Fruit fly (Drosophila melanogaster) whole organism, wandering third instar larva: ENCODE results near the gene CG33177.
A peak's percentile ranks its signal among the peaks of the same experiment; 100 is the strongest.

ENCODE experiments used
- Abd-B ChIP-seq: fragments of >200 bp; optimal IDR thresholded peaks from 2 replicates; lab custom pipeline; 2017; ENCODE audit warnings: missing biosample characterization, missing genetic modification characterization
- CG9705 ChIP-seq: fragments of 200-800 bp; sonication (Bioruptor generic); optimal IDR thresholded peaks from 2 replicates; lab custom pipeline; 2018; ENCODE audit warnings: missing biosample characterization, mild to moderate bottlenecking, missing genetic modification characterization
- CrebA ChIP-seq: fragments of 200-800 bp; sonication (Bioruptor generic); optimal IDR thresholded peaks from 2 replicates; lab custom pipeline; 2016; ENCODE audit warnings: missing biosample characterization, mild to moderate bottlenecking, missing genetic modification characterization, borderline replicate concordance
- Dfd ChIP-seq: fragments of >200 bp; optimal IDR thresholded peaks from 2 replicates; lab custom pipeline; 2017; ENCODE audit warnings: missing biosample characterization, missing genetic modification characterization
- Dif ChIP-seq: fragments of 200-275, 200-300 bp; sonication (Bioruptor generic); optimal IDR thresholded peaks from 2 replicates; lab custom pipeline; 2018; ENCODE audit warnings: missing biosample characterization, missing genetic modification characterization; ENCODE audit not compliant: partially characterized antibody
- GATAd ChIP-seq: sonication (Bioruptor generic); optimal IDR thresholded peaks from 2 replicates; lab custom pipeline; 2016; ENCODE audit warnings: missing biosample characterization, missing genetic modification characterization
- HLH106 ChIP-seq: fragments of 200-800 bp; optimal IDR thresholded peaks from 3 replicates; lab custom pipeline; 2019; ENCODE audit warnings: missing biosample characterization, mild to moderate bottlenecking, missing genetic modification characterization, moderate library complexity
- Hnf4 ChIP-seq: fragments of 200-800 bp; sonication (Bioruptor generic); optimal IDR thresholded peaks from 2 replicates; lab custom pipeline; 2016; ENCODE audit warnings: missing biosample characterization, mild to moderate bottlenecking, missing genetic modification characterization
- Hr83 ChIP-seq: fragments of 200-300 bp; sonication (Bioruptor generic); optimal IDR thresholded peaks from 2 replicates; lab custom pipeline; 2016; ENCODE audit warnings: missing biosample characterization, mild to moderate bottlenecking, missing genetic modification characterization, moderate library complexity; ENCODE audit not compliant: poor library complexity, severe bottlenecking
- Jra ChIP-seq: sonication (Bioruptor generic); optimal IDR thresholded peaks from 2 replicates; lab custom pipeline; 2016; ENCODE audit warnings: missing biosample characterization, missing genetic modification characterization
- Mio ChIP-seq: sonication (Bioruptor generic); optimal IDR thresholded peaks from 2 replicates; lab custom pipeline; 2016; ENCODE audit warnings: missing biosample characterization, missing genetic modification characterization
- Myc ChIP-seq: fragments of >200 bp; optimal IDR thresholded peaks from 2 replicates; lab custom pipeline; 2017
- N ChIP-seq: fragments of >200 bp; optimal IDR thresholded peaks from 2 replicates; lab custom pipeline; 2018; ENCODE audit warnings: missing biosample characterization, missing external identifiers, missing genetic modification characterization
- OdsH ChIP-seq: fragments of 200-800 bp; sonication (Bioruptor generic); optimal IDR thresholded peaks from 2 replicates; lab custom pipeline; 2016; ENCODE audit warnings: missing biosample characterization, mild to moderate bottlenecking, missing genetic modification characterization
- Rel ChIP-seq, 2 experiments: fragments of 200-800 bp; sonication (Bioruptor generic) in 1 of 2; optimal IDR thresholded peaks; 2 replicates in 1 of 2; 3 replicates in 1 of 2; lab custom pipeline; 2016 to 2019; ENCODE audit warnings: mild to moderate bottlenecking in 2 of 2, missing biosample characterization in 2 of 2, missing genetic modification characterization in 2 of 2, moderate library complexity in 1 of 2
- Sp1 ChIP-seq: fragments of 200-800 bp; sonication (Bioruptor generic); optimal IDR thresholded peaks from 3 replicates; lab custom pipeline; 2019; ENCODE audit warnings: missing biosample characterization, mild to moderate bottlenecking, missing genetic modification characterization, moderate library complexity
- Vsx2 ChIP-seq: fragments of 200-300, 225-300 bp; sonication (Bioruptor generic); optimal IDR thresholded peaks from 2 replicates; lab custom pipeline; 2018; ENCODE audit warnings: missing biosample characterization, missing genetic modification characterization; ENCODE audit not compliant: partially characterized antibody
- br ChIP-seq: fragments of 200-800 bp; sonication (Bioruptor generic); optimal IDR thresholded peaks from 2 replicates; lab custom pipeline; 2016; ENCODE audit warnings: missing biosample characterization, missing genetic modification characterization
- brk ChIP-seq: fragments of 200-800 bp; sonication (Bioruptor generic); optimal IDR thresholded peaks from 2 replicates; lab custom pipeline; 2016; ENCODE audit warnings: missing biosample characterization, mild to moderate bottlenecking, missing genetic modification characterization
- dl ChIP-seq, 2 experiments: fragments of 175-275, 200-275 bp in 1 of 2; fragments of 200-275 bp in 1 of 2; sonication (Bioruptor generic); optimal IDR thresholded peaks; lab custom pipeline; 2018; ENCODE audit warnings: mild to moderate bottlenecking in 2 of 2, missing biosample characterization in 2 of 2, missing genetic modification characterization in 2 of 2, moderate library complexity in 2 of 2; ENCODE audit not compliant: partially characterized antibody in 2 of 2, insufficient read depth in 1 of 2
- dmrt93B ChIP-seq: fragments of 200-800 bp; sonication (Bioruptor generic); optimal IDR thresholded peaks from 2 replicates; lab custom pipeline; 2018; ENCODE audit warnings: missing biosample characterization, mild to moderate bottlenecking, missing genetic modification characterization
- dsf ChIP-seq: sonication (Bioruptor generic); optimal IDR thresholded peaks from 2 replicates; lab custom pipeline; 2016; ENCODE audit warnings: missing biosample characterization, missing genetic modification characterization, borderline replicate concordance
- ey ChIP-seq: fragments of 200-800 bp; sonication (Bioruptor generic); optimal IDR thresholded peaks from 2 replicates; lab custom pipeline; 2016; ENCODE audit warnings: missing biosample characterization, missing genetic modification characterization
- foxo ChIP-seq, 2 experiments: fragments of 200-800 bp; sonication (Bioruptor generic); optimal IDR thresholded peaks; 2 replicates in 1 of 2; 3 replicates in 1 of 2; lab custom pipeline; 2016 to 2017; ENCODE audit warnings: missing biosample characterization in 2 of 2, missing genetic modification characterization in 2 of 2
- fru ChIP-seq: fragments of 200-800 bp; sonication (Bioruptor generic); optimal IDR thresholded peaks from 3 replicates; lab custom pipeline; 2016; ENCODE audit warnings: missing biosample characterization, mild to moderate bottlenecking, missing genetic modification characterization
- h ChIP-seq: fragments of 200-800 bp; sonication (Bioruptor generic); optimal IDR thresholded peaks from 3 replicates; lab custom pipeline; 2016; ENCODE audit warnings: missing biosample characterization, mild to moderate bottlenecking, missing genetic modification characterization
- pan ChIP-seq: fragments of >200 bp; optimal IDR thresholded peaks from 2 replicates; lab custom pipeline; 2017
- psq ChIP-seq: fragments of 200-800 bp; sonication (Bioruptor generic); optimal IDR thresholded peaks from 3 replicates; lab custom pipeline; 2017; ENCODE audit warnings: missing biosample characterization, mild to moderate bottlenecking, missing genetic modification characterization, moderate library complexity
- rgr ChIP-seq: fragments of 200-800 bp; sonication (Bioruptor generic); optimal IDR thresholded peaks from 3 replicates; lab custom pipeline; 2016; ENCODE audit warnings: missing biosample characterization, mild to moderate bottlenecking, missing genetic modification characterization
- sage ChIP-seq: fragments of 200-800 bp; sonication (Bioruptor generic); optimal IDR thresholded peaks from 2 replicates; lab custom pipeline; 2016; ENCODE audit warnings: missing biosample characterization, mild to moderate bottlenecking, missing genetic modification characterization
- sv ChIP-seq: fragments of 200-800 bp; sonication (Bioruptor generic); optimal IDR thresholded peaks from 3 replicates; lab custom pipeline; 2016; ENCODE audit warnings: missing biosample characterization, missing genetic modification characterization
- usp ChIP-seq: fragments of >200 bp; optimal IDR thresholded peaks from 2 replicates; lab custom pipeline; 2017; ENCODE audit warnings: missing biosample characterization, missing genetic modification characterization
- woc ChIP-seq: sonication (Bioruptor generic); optimal IDR thresholded peaks from 2 replicates; lab custom pipeline; 2016; ENCODE audit warnings: missing biosample characterization, mild to moderate bottlenecking, missing genetic modification characterization

The CG33177 gene

DNA sequence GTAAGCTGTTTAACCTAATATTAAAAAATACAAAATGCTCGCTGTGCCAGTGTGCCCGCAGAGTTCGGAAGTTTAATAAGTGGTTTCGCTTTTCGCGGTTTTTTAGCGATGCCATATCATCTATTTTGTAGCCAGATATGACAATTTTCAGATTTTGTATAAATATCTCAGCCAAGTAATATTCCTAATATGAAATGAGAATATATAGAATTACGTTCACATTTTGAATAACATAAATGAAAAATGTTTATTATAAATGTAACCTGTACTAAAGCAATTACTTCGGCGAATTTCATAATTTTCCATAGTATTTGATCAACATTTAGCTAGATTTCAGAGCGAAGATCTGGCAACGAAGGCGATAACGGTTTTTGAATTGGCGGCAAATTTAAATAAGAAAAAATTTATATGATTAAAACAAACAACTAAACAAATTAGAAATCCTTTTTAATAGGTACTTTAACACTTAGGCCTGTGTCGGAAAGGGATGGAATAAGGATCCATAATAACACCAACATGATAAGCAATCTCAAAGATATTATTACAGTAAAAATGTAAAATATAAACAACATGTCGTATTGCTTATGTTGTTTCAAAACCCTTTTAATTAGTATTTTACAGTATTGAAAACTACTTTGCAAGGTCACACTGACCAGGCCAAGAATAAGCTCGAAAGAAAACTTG is 14.7 kb upstream of the CG33177 start, which contains the start of the genes opm and dob:
Gene opm, minus strand, starts transcription at position 59 of the 684 bp plus-strand sequence.
Gene dob, plus strand, starts transcription at position 634 of the 684 bp plus-strand sequence.
- TF ChIP-seq woc (GFP tag; lab: Kevin White, UChicago) (peak; percentile 74), usp (no peak), Abd-B (GFP tag; lab: Kevin White, UChicago) (no peak), Dfd (GFP tag; lab: Kevin White, UChicago) (no peak), Jra (GFP tag; lab: Kevin White, UChicago) (no peak), rgr (GFP tag; lab: Kevin White, UChicago) (no peak), Rel (GFP tag; optimal IDR thresholded peaks at IDR 0.05; lab: Kevin White, UChicago) (no peak), Rel (tag; optimal IDR thresholded peaks at IDR 0.05; lab: Kevin White, UChicago) (peak; percentile 73), Sp1 (GFP tag; lab: Kevin White, UChicago) (peak; percentile 29), pan (lab: Kevin White, UChicago) (no peak), sage (no peak), brk (no peak), ey (GFP tag; lab: Kevin White, UChicago) (no peak), Dif (GFP tag; lab: Kevin White, UChicago) (no peak), HLH106 (tag; lab: Kevin White, UChicago) (peak; percentile 46), Myc (lab: Kevin White, UChicago) (peak; percentile 88), Hr83 (GFP tag; lab: Kevin White, UChicago) (no peak), fru (GFP tag; lab: Kevin White, UChicago) (peak; percentile 12), CrebA (GFP tag; lab: Kevin White, UChicago) (no peak), dsf (GFP tag; lab: Kevin White, UChicago) (no peak), foxo (GFP tag; optimal IDR thresholded peaks at IDR 0.05; lab: Kevin White, UChicago) (peak in 1 of 2 experiments; percentile 16), CG9705 (GFP tag; lab: Kevin White, UChicago) (no peak), dmrt93B (GFP tag; lab: Kevin White, UChicago) (no peak), psq (GFP tag; lab: Kevin White, UChicago) (peak; percentile 20), Hnf4 (no peak), dl (GFP tag; optimal IDR thresholded peaks at IDR 0.05; lab: Kevin White, UChicago; ENCODE audit: insufficient read depth in 1 of 2, partially characterized antibody in 2 of 2) (no peak), N (no peak), br (GFP tag; lab: Kevin White, UChicago) (no peak), h (GFP tag; lab: Kevin White, UChicago) (peak; percentile 32), sv (GFP tag; lab: Kevin White, UChicago) (no peak), Mio (GFP tag; lab: Kevin White, UChicago) (no peak), Vsx2 (GFP tag; lab: Kevin White, UChicago) (no peak), GATAd (GFP tag; lab: Kevin White, UChicago) (no peak)

DNA sequence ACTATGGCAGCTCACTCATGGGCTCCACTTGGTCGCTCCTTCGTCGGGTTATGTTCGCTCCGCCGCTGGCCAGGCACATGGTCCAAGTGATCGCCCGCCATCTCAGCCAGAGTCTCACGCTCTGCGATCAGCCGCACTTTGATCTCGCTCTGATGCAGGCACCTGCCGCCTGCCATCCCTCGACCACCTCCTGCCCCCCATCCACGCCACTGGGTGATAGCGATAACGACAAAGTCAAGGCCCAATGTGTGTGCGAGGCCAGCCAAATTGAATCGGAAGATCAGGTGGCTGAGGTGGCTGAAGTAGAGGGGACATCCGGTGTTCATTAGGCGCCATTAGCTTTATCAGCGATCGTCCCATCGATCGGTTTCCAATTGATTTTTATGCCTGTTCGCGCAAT is 12.6 kb upstream of the CG33177 start:
- TF ChIP-seq CG9705 (GFP tag; lab: Kevin White, UChicago) (no peak), sv (GFP tag; lab: Kevin White, UChicago) (no peak), OdsH (GFP tag; lab: Kevin White, UChicago) (no peak), Sp1 (GFP tag; lab: Kevin White, UChicago) (no peak), Rel (GFP tag; optimal IDR thresholded peaks at IDR 0.05; lab: Kevin White, UChicago) (no peak), Rel (tag; optimal IDR thresholded peaks at IDR 0.05; lab: Kevin White, UChicago) (peak; percentile 18), brk (no peak), Mio (GFP tag; lab: Kevin White, UChicago) (no peak), Hnf4 (peak; percentile 40)

DNA sequence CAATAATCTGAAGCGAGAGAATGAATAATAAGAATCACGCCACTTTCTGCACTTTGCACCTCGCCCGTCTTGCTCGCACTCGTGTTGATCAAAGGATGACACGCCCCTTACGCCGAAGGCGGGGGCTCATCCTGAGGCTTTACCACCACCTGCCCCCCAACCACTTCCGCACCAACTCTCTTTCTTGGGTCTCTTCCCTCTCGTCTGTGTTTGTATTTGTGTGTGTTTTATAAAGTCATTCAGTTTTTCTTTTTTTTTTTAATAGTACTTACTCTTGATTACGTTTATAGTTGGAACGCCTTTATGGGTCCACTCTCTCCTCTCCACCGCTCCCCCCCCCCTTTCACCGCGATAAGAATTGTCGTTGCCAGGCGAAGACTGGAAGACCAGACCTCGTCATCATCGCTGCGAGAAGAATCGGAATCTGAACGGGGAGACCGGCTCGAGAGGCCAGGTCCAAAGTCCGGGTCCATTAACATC is 11.7 kb upstream of the CG33177 start:
- peak; percentile 27 for TF ChIP-seq dmrt93B (GFP tag; lab: Kevin White, UChicago)
- peak; percentile 67 for TF ChIP-seq h (GFP tag; lab: Kevin White, UChicago)
- peak; percentile 97 for TF ChIP-seq Hnf4
- TF ChIP-seq Rel (GFP tag; optimal IDR thresholded peaks at IDR 0.05; lab: Kevin White, UChicago), result no peak
- peak; percentile 52 for TF ChIP-seq Rel (tag; optimal IDR thresholded peaks at IDR 0.05; lab: Kevin White, UChicago)
- peak; percentile 77 for TF ChIP-seq Sp1 (GFP tag; lab: Kevin White, UChicago)
- no peak for TF ChIP-seq Mio (GFP tag; lab: Kevin White, UChicago)
- peak; percentile 35 for TF ChIP-seq HLH106 (tag; lab: Kevin White, UChicago)
- no peak for TF ChIP-seq Hr83 (GFP tag; lab: Kevin White, UChicago)
- peak; percentile 59 for TF ChIP-seq fru (GFP tag; lab: Kevin White, UChicago)
- TF ChIP-seq CG9705 (GFP tag; lab: Kevin White, UChicago), result peak; percentile 55
- peak in 1 of 2 experiments; percentile 43 for TF ChIP-seq foxo (GFP tag; optimal IDR thresholded peaks at IDR 0.05; lab: Kevin White, UChicago)
- peak; percentile 18 for TF ChIP-seq OdsH (GFP tag; lab: Kevin White, UChicago)
- no peak for TF ChIP-seq usp
- TF ChIP-seq Dif (GFP tag; lab: Kevin White, UChicago), result no peak
- TF ChIP-seq br (GFP tag; lab: Kevin White, UChicago), result peak; percentile 46
- peak; percentile 9 for TF ChIP-seq sage
- TF ChIP-seq rgr (GFP tag; lab: Kevin White, UChicago), result peak; percentile 50
- TF ChIP-seq psq (GFP tag; lab: Kevin White, UChicago), result peak; percentile 51
- TF ChIP-seq, all 38 proteins: peak for 14
